Worm (Caenorhabditis elegans): ENCODE measurements around the gene C49C3.10.

DNA sequence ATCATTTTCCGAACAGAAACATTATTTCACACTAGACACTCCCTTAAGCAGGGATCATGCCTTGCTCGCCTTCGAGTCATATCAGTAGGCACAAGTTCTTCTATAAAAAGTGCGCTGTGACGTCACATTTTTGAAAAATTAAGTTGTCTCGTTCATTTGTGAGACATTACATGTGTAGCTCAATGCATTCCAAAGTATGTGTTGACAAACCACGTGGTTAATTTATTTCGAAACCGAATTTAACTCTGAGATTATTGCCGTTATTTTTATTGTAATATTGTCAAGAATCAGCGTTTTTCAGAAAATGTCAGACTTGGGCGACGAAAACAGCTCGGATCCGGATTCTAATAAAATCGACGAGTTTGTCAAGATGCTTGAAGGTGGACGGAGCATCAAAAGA lies 44.3 kb downstream of the C49C3.10 start, which contains the start of gene T28F3.5:
- TF ChIP-seq B0019.2 (GFP tag; conservative IDR thresholded peaks at IDR 0.05) (no peak), F55B11.4 (tag; optimal IDR thresholded peaks at IDR 0.05; ENCODE audit: borderline replicate concordance, insufficient read depth) (no peak), sptf-2 (GFP tag; optimal IDR thresholded peaks at IDR 0.05) (no peak), pha-4 (tag; optimal IDR thresholded peaks at IDR 0.05) (no peak), unc-62 (GFP tag; optimal IDR thresholded peaks at IDR 0.05) (no peak), him-1 (tag; optimal IDR thresholded peaks at IDR 0.05) (no peak), hlh-12 (tag; optimal IDR thresholded peaks at IDR 0.05) (no peak), nfyb-1 (GFP tag; IDR thresholded peaks at IDR 0.05) (no peak)
